Fruit fly (Drosophila melanogaster): ENCODE results near the gene Srp68.

Srp68 gene

DNA sequence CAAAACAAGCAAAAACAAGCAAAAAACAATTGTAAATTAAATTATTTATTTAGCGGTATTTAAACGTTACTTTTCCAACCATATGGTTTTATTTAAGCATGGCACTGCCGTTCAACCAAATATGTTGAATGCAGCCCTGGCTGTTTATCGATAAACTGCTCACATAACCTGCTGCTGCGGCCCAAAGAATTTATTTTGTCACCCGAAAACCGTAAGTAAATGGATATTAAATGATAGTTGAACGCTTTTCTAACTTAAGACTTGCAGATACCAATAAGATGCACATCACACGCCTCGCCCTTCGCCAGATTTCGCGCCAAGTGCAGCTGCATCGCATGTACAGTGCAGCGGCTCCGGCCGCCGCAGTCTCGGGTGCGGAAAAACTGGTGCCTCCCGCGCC lies 18.2 kb upstream of the Srp68 start, which contains the start of gene mRpL12 (continued):
- TF ChIP-seq NFAT (GFP tag; IDR thresholded peaks at IDR 0.05) (no peak), Kr (GFP tag; optimal IDR thresholded peaks at IDR 0.05) (no peak), ci (GFP tag; IDR thresholded peaks at IDR 0.05) (no peak; the same call in 2 of the 3 replicates), Sin3A (optimal IDR thresholded peaks at IDR 0.05) (no peak), eve (GFP tag; optimal IDR thresholded peaks at IDR 0.05) (no peak), CG15269 (tag; optimal IDR thresholded peaks at IDR 0.05) (no peak), CG3407 (GFP tag; optimal IDR thresholded peaks at IDR 0.05) (no peak), Max (GFP tag; optimal IDR thresholded peaks at IDR 0.05) (no peak), mld (GFP tag; IDR thresholded peaks at IDR 0.05; ENCODE audit: partially characterized antibody) (no peak), CG12155 (GFP tag; optimal IDR thresholded peaks at IDR 0.05) (no peak), BEAF-32 (GFP tag; optimal IDR thresholded peaks at IDR 0.05) (peak; percentile 30), Xrp1 (GFP tag; IDR thresholded peaks at IDR 0.05) (no peak), Doc3 (GFP tag; IDR thresholded peaks at IDR 0.05; ENCODE audit: partially characterized antibody) (no peak), trem (tag; optimal IDR thresholded peaks at IDR 0.05) (peak; percentile 83), Hr3 (GFP tag; optimal IDR thresholded peaks at IDR 0.05) (no peak), Atf6 (GFP tag; IDR thresholded peaks at IDR 0.05) (no peak), CG6791 (GFP tag; IDR thresholded peaks at IDR 0.05; ENCODE audit: partially characterized antibody) (peak; percentile 26; the same call in 1 of the 3 replicates), gsb (GFP tag; IDR thresholded peaks at IDR 0.05) (no peak), Ets65A (GFP tag) (no peak), tup (GFP tag; optimal IDR thresholded peaks at IDR 0.05) (no peak), CG15601 (tag; optimal IDR thresholded peaks at IDR 0.05) (peak; percentile 73), CG3163 (GFP tag; optimal IDR thresholded peaks at IDR 0.05) (no peak), vfl (GFP tag; optimal IDR thresholded peaks at IDR 0.05) (no peak), insv (GFP tag; optimal IDR thresholded peaks at IDR 0.05) (no peak), ab (GFP tag; optimal IDR thresholded peaks at IDR 0.05) (no peak), repo (GFP tag; optimal IDR thresholded peaks at IDR 0.05) (no peak), gce (GFP tag; IDR thresholded peaks at IDR 0.05) (no peak), Fer2 (tag; optimal IDR thresholded peaks at IDR 0.05) (no peak), Rfx (GFP tag; IDR thresholded peaks at IDR 0.05) (no peak), CG5245 (GFP tag; optimal IDR thresholded peaks at IDR 0.05) (no peak), CG11456 (GFP tag; IDR thresholded peaks at IDR 0.05) (no peak), B-H2 (GFP tag; optimal IDR thresholded peaks at IDR 0.05) (no peak), Sry-β (GFP tag; optimal IDR thresholded peaks at IDR 0.05) (no peak), emc (GFP tag; optimal IDR thresholded peaks at IDR 0.05) (no peak), sim (GFP tag; IDR thresholded peaks at IDR 0.05) (no peak), CG8290 (GFP tag; optimal IDR thresholded peaks at IDR 0.05) (no peak), CG8290 (tag; optimal IDR thresholded peaks at IDR 0.05) (no peak), CG15696 (tag; optimal IDR thresholded peaks at IDR 0.05) (no peak), CG16779 (GFP tag; IDR thresholded peaks at IDR 0.05) (no peak), Opbp (GFP tag; IDR thresholded peaks at IDR 0.05; ENCODE audit: partially characterized antibody) (peak; percentile 22; the same call in 1 of the 3 replicates), CG9817 (tag; optimal IDR thresholded peaks at IDR 0.05) (no peak), CG17829 (tag; optimal IDR thresholded peaks at IDR 0.05) (no peak), nmo (GFP tag; optimal IDR thresholded peaks at IDR 0.05) (peak; percentile 2), CG9876 (GFP tag; optimal IDR thresholded peaks at IDR 0.05) (no peak), CG4820 (GFP tag; optimal IDR thresholded peaks at IDR 0.05) (no peak), CG6813 (GFP tag; optimal IDR thresholded peaks at IDR 0.05) (no peak), onecut (GFP tag; IDR thresholded peaks at IDR 0.05) (no peak), caup (GFP tag; optimal IDR thresholded peaks at IDR 0.05; ENCODE audit: severe bottlenecking) (no peak), hbn (GFP tag; IDR thresholded peaks at IDR 0.05; ENCODE audit: partially characterized antibody) (no peak), CG12744 (GFP tag; optimal IDR thresholded peaks at IDR 0.05) (no peak), sisA (GFP tag; IDR thresholded peaks at IDR 0.05) (no peak), CG4707 (GFP tag; optimal IDR thresholded peaks at IDR 0.05) (no peak)
